Worm (Caenorhabditis elegans) whole organism, L3 larva: ENCODE measurements around the gene rga-3.

Source experiments
- egl-27 ChIP-seq: sonication (generic microtip); optimal IDR thresholded peaks from 4 replicates; lab custom pipeline; 2017; ENCODE audit warnings: missing biosample characterization, missing genetic modification reagents, missing genetic modification characterization
- fos-1 ChIP-seq: fragments of 150-350 bp; optimal IDR thresholded peaks from 2 replicates; lab custom pipeline; 2014; ENCODE audit warnings: missing biosample characterization, missing genetic modification characterization
- lin-15B ChIP-seq: fragments of 150-350 bp; optimal IDR thresholded peaks from 2 replicates; lab custom pipeline; 2014; ENCODE audit warnings: missing biosample characterization, missing genetic modification characterization
- nhr-11 ChIP-seq: fragments of 150-350 bp; optimal IDR thresholded peaks from 2 replicates; lab custom pipeline; 2014; ENCODE audit warnings: missing biosample characterization, missing genetic modification characterization

DNA sequence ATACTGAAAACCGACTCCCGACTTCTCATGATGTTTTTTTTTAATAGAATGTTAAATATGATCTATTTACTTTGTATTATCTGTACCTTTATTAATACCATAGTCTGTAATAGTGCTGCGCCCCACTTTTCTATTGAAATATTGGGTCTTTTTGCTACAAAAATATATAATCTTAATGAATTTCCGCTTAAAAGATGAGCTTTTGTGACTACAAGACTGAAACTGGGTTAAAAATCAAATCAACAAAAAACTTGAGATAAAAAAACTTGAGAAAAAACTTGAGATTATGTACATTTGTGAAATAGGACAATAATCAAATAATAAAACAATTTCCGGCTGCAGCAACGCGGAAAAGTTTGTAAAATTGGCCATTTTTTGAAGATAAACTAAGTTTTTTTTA lies 13.1 kb downstream of the rga-3 start, which contains the start of gene K09H11.15:
- no peak for TF ChIP-seq fos-1
- TF ChIP-seq egl-27 (tag; lab: Kevin White, UChicago): no peak
- no peak for TF ChIP-seq nhr-11 (tag; lab: Kevin White, UChicago)
- no peak for TF ChIP-seq lin-15B (tag; lab: Kevin White, UChicago)
